Worm (Caenorhabditis elegans): ENCODE data around the gene T11F8.1.

- no peak for TF ChIP-seq cog-1 (tag; optimal IDR thresholded peaks at IDR 0.05)
- TF ChIP-seq T22C8.4 (GFP tag; IDR thresholded peaks at IDR 0.05), result no peak
- TF ChIP-seq ztf-23 (GFP tag; IDR thresholded peaks at IDR 0.05), result no peak
- no peak for TF ChIP-seq tab-1 (GFP tag; IDR thresholded peaks at IDR 0.05)
- TF ChIP-seq flt-1 (GFP tag; IDR thresholded peaks at IDR 0.05), result no peak
These were observed 2.8 kb downstream of the T11F8.1 start, which contains the start of gene T11F8.12 for ce11 chrIV:5482231-5482630.

Data from whole organism, midembryonic.